Worm (Caenorhabditis elegans) whole organism, L3 larva: ENCODE results near the gene sra-29.

Experiments used
- ceh-9 ChIP-seq: sonication (generic microtip); optimal IDR thresholded peaks from 2 replicates; lab custom pipeline; 2018; ENCODE audit warnings: missing biosample characterization, missing genetic modification characterization
- egl-5 ChIP-seq: fragments of 150-350 bp; optimal IDR thresholded peaks from 2 replicates; lab custom pipeline; 2017; ENCODE audit warnings: missing biosample characterization, missing genetic modification reagents, missing genetic modification characterization, inconsistent platforms
- elt-2 ChIP-seq: sonication (generic microtip); optimal IDR thresholded peaks from 2 replicates; lab custom pipeline; 2016; ENCODE audit warnings: missing genetic modification reagents, mild to moderate bottlenecking, missing genetic modification characterization, missing compliant biosample characterization
- fos-1 ChIP-seq: fragments of 150-350 bp; optimal IDR thresholded peaks from 2 replicates; lab custom pipeline; 2014; ENCODE audit warnings: missing biosample characterization, missing genetic modification characterization
- lsy-12 ChIP-seq: sonication (generic microtip); optimal IDR thresholded peaks from 2 replicates; lab custom pipeline; 2016; ENCODE audit warnings: mild to moderate bottlenecking, missing genetic modification characterization, missing compliant biosample characterization
- nhr-11 ChIP-seq: fragments of 150-350 bp; optimal IDR thresholded peaks from 2 replicates; lab custom pipeline; 2014; ENCODE audit warnings: missing biosample characterization, missing genetic modification characterization
- nhr-23 ChIP-seq: fragments of 150-350 bp; optimal IDR thresholded peaks from 2 replicates; lab custom pipeline; 2014; ENCODE audit warnings: missing biosample characterization, missing genetic modification reagents, missing genetic modification characterization
- nhr-237 ChIP-seq: fragments of 150-350 bp; optimal IDR thresholded peaks from 2 replicates; lab custom pipeline; 2014; ENCODE audit warnings: missing biosample characterization, missing genetic modification characterization
- nhr-28 ChIP-seq: fragments of 150-350 bp; optimal IDR thresholded peaks from 2 replicates; lab custom pipeline; 2014; ENCODE audit warnings: missing biosample characterization, missing genetic modification characterization
- snpc-4 ChIP-seq: fragments of 150-350 bp; optimal IDR thresholded peaks from 2 replicates; lab custom pipeline; 2014; ENCODE audit warnings: missing biosample characterization, missing genetic modification characterization
- unc-62 ChIP-seq: fragments of 150-350 bp; sonication (generic microtip); optimal IDR thresholded peaks from 4 replicates; lab custom pipeline; 2014; ENCODE audit warnings: missing biosample characterization, missing genetic modification reagents, missing genetic modification characterization
- ztf-4 ChIP-seq: fragments of 150-350 bp; optimal IDR thresholded peaks from 2 replicates; lab custom pipeline; 2014; ENCODE audit warnings: missing biosample characterization, missing genetic modification characterization

ce11 chrII:6591000-6591399 is 15.5 kb upstream of the sra-29 start:
- no peak for TF ChIP-seq nhr-237 (tag; lab: Kevin White, UChicago)
- no peak for TF ChIP-seq nhr-28 (tag; lab: Kevin White, UChicago)
- TF ChIP-seq ceh-9 (tag; lab: Kevin White, UChicago) = no peak
- no peak for TF ChIP-seq snpc-4
- no peak for TF ChIP-seq unc-62 (GFP tag; lab: Kevin White, UChicago)
- TF ChIP-seq nhr-23 (tag; lab: Kevin White, UChicago) = no peak
- no peak for TF ChIP-seq fos-1 (tag; lab: Kevin White, UChicago)
- no peak for TF ChIP-seq egl-5 (tag; lab: Kevin White, UChicago)
- no peak for TF ChIP-seq nhr-11 (tag; lab: Kevin White, UChicago)
- TF ChIP-seq elt-2 (tag; lab: Kevin White, UChicago) = no peak
- no peak for TF ChIP-seq ztf-4 (tag; lab: Kevin White, UChicago)
- TF ChIP-seq lsy-12 (tag; lab: Kevin White, UChicago) = no peak
